Worm (Caenorhabditis elegans) whole organism, L1 larva: ENCODE results near the gene irld-2.
"Not testable (repeated sequence)": the region's sequence is repeated elsewhere in the genome, so short reads cannot be mapped to it uniquely, and the experiment has no call there.

Experiments used
- C04F5.9 ChIP-seq: sonication (generic microtip); optimal IDR thresholded peaks from 2 replicates; lab custom pipeline; 2016; ENCODE audit warnings: missing genetic modification characterization, missing compliant biosample characterization
- aly-2 ChIP-seq: fragments of 150-350 bp; optimal IDR thresholded peaks from 2 replicates; lab custom pipeline; 2014; ENCODE audit warnings: missing biosample characterization, missing genetic modification characterization
- ama-1 ChIP-seq: fragments of 150-350 bp; optimal IDR thresholded peaks from 2 replicates; lab custom pipeline; 2014
- ceh-82 ChIP-seq, 3 experiments: fragments of 150-350 bp in 1 of 3; sonication (generic microtip) in 2 of 3; optimal IDR thresholded peaks; 2 replicates each; lab custom pipeline; 2014 to 2017; ENCODE audit warnings: missing biosample characterization in 3 of 3, missing genetic modification characterization in 3 of 3
- dsc-1 ChIP-seq: sonication (generic microtip); optimal IDR thresholded peaks from 2 replicates; lab custom pipeline; 2016; ENCODE audit warnings: mild to moderate bottlenecking, missing genetic modification characterization, missing compliant biosample characterization
- efl-1 ChIP-seq, 4 experiments: fragments of 150-350 bp; optimal IDR thresholded peaks in 3 of 4; peaks in 1 of 4; 1 replicate in 1 of 4; 2 replicates in 3 of 4; lab custom pipeline; 2014; ENCODE audit warnings: missing biosample characterization in 2 of 4, missing genetic modification characterization in 2 of 4, missing genetic modification reagents in 2 of 4
- egl-13 ChIP-seq: sonication (generic microtip); optimal IDR thresholded peaks from 2 replicates; lab custom pipeline; 2016; ENCODE audit warnings: missing genotype, missing genetic modification reagents, missing genetic modification characterization, missing compliant biosample characterization
- egl-27 ChIP-seq, 2 experiments: fragments of 150-350 bp in 1 of 2; sonication (generic microtip); optimal IDR thresholded peaks; 3 replicates each; lab custom pipeline; 2017 to 2018; ENCODE audit warnings: missing biosample characterization in 2 of 2, missing genetic modification characterization in 2 of 2, missing genetic modification reagents in 2 of 2
- elt-2 ChIP-seq: sonication (generic microtip); optimal IDR thresholded peaks from 2 replicates; lab custom pipeline; 2016; ENCODE audit warnings: missing genetic modification characterization, mild to moderate bottlenecking, inconsistent platforms, missing compliant biosample characterization, missing genetic modification reagents
- elt-3 ChIP-seq, 6 experiments: fragments of 150-350 bp in 1 of 6; sonication (generic microtip); optimal IDR thresholded peaks; 2 replicates each; lab custom pipeline; 2017 to 2018; ENCODE audit warnings: missing biosample characterization in 6 of 6, missing genetic modification characterization in 6 of 6, inconsistent platforms in 1 of 6
- fkh-8 ChIP-seq: sonication (generic microtip); optimal IDR thresholded peaks from 2 replicates; lab custom pipeline; 2016; ENCODE audit warnings: mild to moderate bottlenecking, missing genetic modification characterization, missing compliant biosample characterization
- fos-1 ChIP-seq: fragments of 150-350 bp; optimal IDR thresholded peaks from 2 replicates; lab custom pipeline; 2014; ENCODE audit warnings: missing biosample characterization, missing genetic modification characterization
- lin-35 ChIP-seq, 2 experiments: fragments of 150-350 bp; optimal IDR thresholded peaks; 2 replicates each; lab custom pipeline; 2014; ENCODE audit warnings: missing biosample characterization in 2 of 2, missing genetic modification characterization in 2 of 2, missing genetic modification reagents in 2 of 2
- mdl-1 ChIP-seq, 2 experiments: fragments of 150-350 bp; optimal IDR thresholded peaks; 2 replicates each; lab custom pipeline; 2014 to 2017; ENCODE audit warnings: missing biosample characterization in 2 of 2, missing genetic modification characterization in 2 of 2, inconsistent platforms in 1 of 2
- mef-2 ChIP-seq: fragments of 150-350 bp; optimal IDR thresholded peaks from 2 replicates; lab custom pipeline; 2014; ENCODE audit warnings: missing biosample characterization, missing genetic modification characterization
- nhr-11 ChIP-seq: fragments of 150-350 bp; optimal IDR thresholded peaks from 2 replicates; lab custom pipeline; 2014; ENCODE audit warnings: missing biosample characterization, missing genetic modification characterization
- nhr-76 ChIP-seq: sonication (generic microtip); optimal IDR thresholded peaks from 2 replicates; lab custom pipeline; 2017; ENCODE audit warnings: missing biosample characterization, missing genetic modification characterization
- nhr-85 ChIP-seq: sonication (generic microtip); peaks from one replicate; lab custom pipeline; 2016; ENCODE audit warnings: missing genetic modification characterization, inconsistent platforms, missing compliant biosample characterization
- nhr-90 ChIP-seq: sonication (generic microtip); optimal IDR thresholded peaks from 2 replicates; lab custom pipeline; 2016; ENCODE audit warnings: mild to moderate bottlenecking, missing genetic modification characterization, missing compliant biosample characterization; ENCODE audit not compliant: poor library complexity
- pax-3 ChIP-seq: fragments of 200-800 bp; sonication (Bioruptor generic); optimal IDR thresholded peaks from 2 replicates; lab custom pipeline; 2018; ENCODE audit warnings: mild to moderate bottlenecking, missing genetic modification characterization, moderate library complexity, missing compliant biosample characterization
- snpc-4 ChIP-seq: fragments of 150-350 bp; optimal IDR thresholded peaks from 2 replicates; lab custom pipeline; 2014; ENCODE audit warnings: missing biosample characterization, missing genetic modification characterization
- snu-23 ChIP-seq: sonication (generic microtip); optimal IDR thresholded peaks from 2 replicates; lab custom pipeline; 2016; ENCODE audit warnings: missing genetic modification characterization, missing compliant biosample characterization
- sup-37 ChIP-seq: fragments of 200-800 bp; sonication (Bioruptor generic); optimal IDR thresholded peaks from 2 replicates; lab custom pipeline; 2018; ENCODE audit warnings: mild to moderate bottlenecking, missing genetic modification characterization, missing compliant biosample characterization
- tbx-2 ChIP-seq: sonication (generic microtip); optimal IDR thresholded peaks from 2 replicates; lab custom pipeline; 2016; ENCODE audit warnings: missing genetic modification characterization, missing compliant biosample characterization
- unc-30 ChIP-seq: sonication (generic microtip); optimal IDR thresholded peaks from 2 replicates; lab custom pipeline; 2017; ENCODE audit warnings: missing biosample characterization, missing genetic modification characterization
- unc-86 ChIP-seq: sonication (generic microtip); optimal IDR thresholded peaks from 2 replicates; lab custom pipeline; 2016; ENCODE audit warnings: missing genetic modification characterization, missing compliant biosample characterization
- zip-4 ChIP-seq: fragments of 200-800 bp; sonication (Bioruptor generic); optimal IDR thresholded peaks from 2 replicates; lab custom pipeline; 2018; ENCODE audit warnings: mild to moderate bottlenecking, missing genetic modification characterization, moderate library complexity, missing compliant biosample characterization
- ztf-11 ChIP-seq, 2 experiments: sonication (generic microtip); optimal IDR thresholded peaks; 2 replicates each; lab custom pipeline; 2016 to 2017; ENCODE audit warnings: missing genetic modification characterization in 2 of 2, missing biosample characterization in 1 of 2, missing compliant biosample characterization in 1 of 2
- ztf-4 ChIP-seq: fragments of 150-350 bp; optimal IDR thresholded peaks from 2 replicates; lab custom pipeline; 2014; ENCODE audit warnings: missing biosample characterization, missing genetic modification characterization

Gene irld-2

DNA sequence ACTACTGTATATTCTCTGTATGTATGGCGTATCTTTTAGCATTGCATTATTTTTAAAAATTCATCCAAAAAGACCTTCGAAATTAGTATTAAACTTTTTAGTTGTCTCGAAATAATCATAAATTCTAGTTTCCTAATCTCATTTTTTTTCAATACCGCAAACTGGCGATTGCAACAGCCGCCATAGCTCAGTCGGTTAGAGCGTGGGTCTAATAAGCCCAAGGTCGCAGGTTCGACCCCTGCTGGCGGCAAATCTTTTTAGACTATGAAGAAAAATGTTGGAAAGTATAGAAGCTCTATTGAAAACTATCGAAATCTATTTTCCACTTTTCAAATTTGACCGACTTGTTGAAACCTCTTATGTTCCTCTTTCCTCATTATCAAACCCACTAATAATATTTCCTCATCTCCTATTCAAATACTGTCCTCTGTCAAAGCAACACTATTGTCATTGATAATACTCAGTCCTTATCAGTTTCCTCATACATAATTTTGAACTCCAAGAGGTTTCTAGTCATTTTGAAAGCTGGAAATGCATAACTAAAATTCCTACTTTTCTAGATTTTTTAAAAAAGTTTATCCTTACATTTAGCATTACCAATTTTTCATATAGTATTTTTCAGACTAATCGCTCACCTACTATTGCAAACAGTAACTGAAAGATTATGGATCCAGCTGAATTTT, 41.1 kb upstream of the irld-2 start, which contains the start of gene jmjd-3.3:
jmjd-3.3 (plus strand) TSS at position 633 of the 683 bp plus-strand sequence.
- no peak for TF ChIP-seq efl-1 (optimal IDR thresholded peaks at IDR 0.05; lab: Kevin White, UChicago)
- TF ChIP-seq efl-1 (GFP tag; optimal IDR thresholded peaks at IDR 0.05 in 1 of 2; lab: Kevin White, UChicago), result peak in 1 of 2 experiments; percentile 43
- no peak for TF ChIP-seq aly-2 (tag; lab: Kevin White, UChicago)
- TF ChIP-seq, all 84 proteins: peak for 1

DNA sequence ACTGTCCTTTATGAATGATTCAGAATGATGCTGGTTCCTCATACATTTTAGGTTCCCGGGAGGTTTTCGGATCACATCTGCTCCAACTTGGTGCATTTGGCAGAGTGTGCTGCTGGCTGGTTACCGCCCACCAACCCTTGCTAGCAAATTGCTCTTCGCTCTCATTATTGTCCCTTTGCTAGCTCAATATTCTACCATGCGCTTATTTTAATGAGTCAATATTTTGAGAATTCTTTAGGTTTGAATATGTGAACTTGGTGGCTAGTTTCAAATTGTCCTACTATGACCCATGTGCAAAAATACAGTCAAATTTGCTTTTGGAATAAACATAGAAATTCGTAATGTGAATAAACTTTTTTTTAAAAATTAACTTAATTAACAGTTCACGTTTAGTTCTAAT, 40.2 kb upstream of the irld-2 start:
- peak; percentile 21 for TF ChIP-seq dsc-1 (tag; lab: Kevin White, UChicago)
- no peak for TF ChIP-seq snpc-4 (tag; lab: Kevin White, UChicago)
- no peak for TF ChIP-seq C04F5.9 (tag; lab: Kevin White, UChicago)
- TF ChIP-seq zip-4, result no peak
- TF ChIP-seq ceh-82 (tag; optimal IDR thresholded peaks at IDR 0.05; lab: Kevin White, UChicago), result no peak
- TF ChIP-seq, all 84 proteins: peak for 1

DNA sequence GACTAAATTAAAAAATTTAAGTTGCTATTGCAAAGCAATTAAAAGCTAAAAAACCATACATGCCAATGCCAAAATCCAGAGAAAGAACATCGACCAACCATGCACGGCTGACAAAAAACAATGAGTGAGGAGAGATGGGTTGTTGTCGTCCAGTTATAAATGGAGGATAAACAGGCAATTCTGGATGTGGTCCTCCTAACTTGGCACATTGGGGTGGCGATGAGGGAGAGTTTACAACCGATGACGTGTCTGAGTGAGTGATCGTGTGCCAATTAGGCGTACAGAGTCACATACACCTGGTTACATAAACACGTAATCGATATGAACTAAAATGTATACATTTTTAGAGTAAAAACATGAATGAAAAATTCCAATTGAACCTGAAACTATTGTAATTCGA, 36.5 kb upstream of the irld-2 start, which contains the start of gene C29F7.10:
C29F7.10 (minus strand) TSS at position 101 of the 400 bp plus-strand sequence.
- not testable (repeated sequence) for TF ChIP-seq egl-13; mdl-1 (tag; optimal IDR thresholded peaks at IDR 0.05; lab: Kevin White, UChicago); fos-1 (tag; lab: Kevin White, UChicago)

DNA sequence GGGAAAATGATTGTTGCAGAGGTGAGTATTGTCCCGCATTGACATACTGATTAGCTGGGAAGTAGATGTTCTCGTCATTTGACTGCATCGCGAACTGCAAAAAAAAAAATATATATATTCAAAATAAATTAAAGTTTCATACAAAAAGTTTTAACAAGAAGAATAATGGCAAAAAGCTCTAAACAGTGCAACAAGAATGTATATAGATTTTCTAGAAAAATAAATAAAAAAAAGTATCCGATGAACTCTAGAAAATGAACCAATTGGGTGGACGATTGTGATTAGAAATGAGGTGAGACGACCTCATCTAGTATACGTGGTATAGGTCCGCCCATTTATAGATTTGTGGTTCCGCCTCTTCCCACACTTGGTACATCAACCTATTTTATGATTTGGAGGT, 33.9 kb upstream of the irld-2 start, which contains the start of gene fkh-4:
fkh-4 (minus strand) TSS at position 101 of the 400 bp plus-strand sequence.
- not testable (repeated sequence) for TF ChIP-seq ama-1 (lab: Kevin White, UChicago); ztf-11 (tag; optimal IDR thresholded peaks at IDR 0.05; lab: Kevin White, UChicago); unc-86 (tag; lab: Kevin White, UChicago)

DNA sequence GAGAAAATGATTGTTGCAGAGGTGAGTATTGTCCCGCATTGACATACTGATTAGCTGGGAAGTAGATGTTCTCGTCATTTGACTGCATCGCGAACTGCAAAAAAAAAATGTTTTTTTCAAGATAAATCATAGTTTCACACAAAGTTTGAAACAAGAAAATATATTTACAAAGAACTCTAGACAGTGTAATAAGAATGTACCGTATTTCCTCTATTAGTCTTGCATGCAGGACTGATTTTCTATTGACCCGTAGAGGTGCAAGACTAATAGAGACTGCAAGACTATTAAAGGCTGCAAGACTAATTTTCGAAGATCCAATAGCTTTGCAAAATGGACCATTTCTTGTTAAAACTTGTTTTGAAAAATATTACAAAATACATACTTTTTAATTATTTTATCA, 28.5 kb upstream of the irld-2 start, which contains the start of gene fkh-3:
fkh-3 (minus strand) TSS at position 101 of the 400 bp plus-strand sequence.
- TF ChIP-seq egl-27 (tag; optimal IDR thresholded peaks at IDR 0.05; lab: Kevin White, UChicago) (no peak), nhr-85 (tag; lab: Kevin White, UChicago) (no peak), tbx-2 (tag; lab: Kevin White, UChicago) (no peak), mef-2 (no peak), efl-1 (optimal IDR thresholded peaks at IDR 0.05; lab: Kevin White, UChicago) (no peak), efl-1 (GFP tag; optimal IDR thresholded peaks at IDR 0.05 in 1 of 2; lab: Kevin White, UChicago) (no peak), snu-23 (GFP tag; lab: Kevin White, UChicago) (no peak), sup-37 (no peak), nhr-11 (tag; lab: Kevin White, UChicago) (no peak), ztf-4 (no peak), nhr-90 (tag; lab: Kevin White, UChicago) (no peak), elt-3 (tag; optimal IDR thresholded peaks at IDR 0.05; lab: Kevin White, UChicago) (no peak), unc-30 (no peak), pax-3 (no peak), fkh-8 (tag; lab: Kevin White, UChicago) (no peak), nhr-76 (tag; lab: Kevin White, UChicago) (no peak)

DNA sequence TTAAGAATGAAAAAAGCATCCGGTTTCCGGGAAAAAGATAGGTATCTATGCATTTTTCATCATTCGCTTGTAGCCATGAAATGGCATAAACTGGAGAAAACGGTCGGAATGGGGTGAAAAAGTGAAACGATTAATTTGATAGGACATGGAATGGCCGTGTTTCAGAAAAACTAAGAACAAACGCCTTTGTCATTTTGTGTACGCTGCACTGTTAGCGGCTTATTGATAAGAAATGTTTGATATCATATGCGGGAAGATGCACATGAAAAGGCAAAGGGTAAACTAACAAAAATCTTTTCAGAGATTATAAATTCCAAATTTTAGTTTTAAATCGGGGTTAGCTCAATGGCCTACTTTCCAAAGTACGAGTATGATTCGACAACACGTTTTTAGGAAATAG, 26.2 kb upstream of the irld-2 start:
- TF ChIP-seq nhr-76 (tag; lab: Kevin White, UChicago), result no peak
- peak in 1 of 2 experiments; percentile 3 for TF ChIP-seq lin-35 (GFP tag; optimal IDR thresholded peaks at IDR 0.05; lab: Kevin White, UChicago)
- TF ChIP-seq elt-2 (tag; lab: Kevin White, UChicago), result peak; percentile 57
